Fruit fly (Drosophila melanogaster) Kc167 (cell line): ENCODE measurements around the gene Ugt36A1.

Experiments used
- Myc ChIP-seq: fragments of >200 bp; optimal IDR thresholded peaks from 2 replicates; lab custom pipeline; 2017; ENCODE audit warnings: missing external identifiers
- Sin3A ChIP-seq: fragments of >200 bp; optimal IDR thresholded peaks from 2 replicates; lab custom pipeline; 2018; ENCODE audit warnings: missing external identifiers
- h ChIP-seq: fragments of >200 bp; optimal IDR thresholded peaks from 3 replicates; lab custom pipeline; 2018; ENCODE audit warnings: missing external identifiers
- insv ChIP-seq: fragments of >200 bp; optimal IDR thresholded peaks from 3 replicates; lab custom pipeline; 2018; ENCODE audit warnings: missing external identifiers
- psq ChIP-seq: fragments of >200 bp; optimal IDR thresholded peaks from 2 replicates; lab custom pipeline; 2017; ENCODE audit warnings: missing external identifiers
- ttk ChIP-seq: sonication (Bioruptor generic); optimal IDR thresholded peaks from 2 replicates; lab custom pipeline; 2017; ENCODE audit warnings: missing external identifiers

DNA sequence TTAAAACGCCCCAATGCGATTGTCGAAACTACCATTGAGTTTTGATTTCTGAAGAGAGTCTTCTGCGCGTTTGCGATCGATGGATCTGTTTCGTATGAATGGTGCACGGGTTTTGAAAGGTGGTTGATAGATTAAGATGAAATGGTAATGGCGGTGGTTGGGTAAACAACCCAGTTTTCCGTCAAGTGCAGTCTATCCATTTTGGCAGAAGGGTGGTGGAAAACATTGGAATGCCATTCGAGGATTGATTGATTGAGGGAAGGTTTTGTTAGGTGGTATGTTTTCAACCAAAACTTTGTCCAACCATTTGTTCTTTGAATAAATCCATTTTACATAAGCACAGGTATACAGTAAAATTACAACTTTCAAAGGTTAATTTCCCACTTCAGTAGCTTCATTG lies 30.1 kb upstream of the Ugt36A1 start:
- TF ChIP-seq psq (lab: Kevin White, UChicago) = no peak
- no peak for TF ChIP-seq ttk (lab: Kevin White, UChicago)
- TF ChIP-seq Myc (lab: Kevin White, UChicago) = no peak
- TF ChIP-seq insv (lab: Kevin White, UChicago) = no peak
- TF ChIP-seq h (lab: Kevin White, UChicago) = no peak
- TF ChIP-seq Sin3A = no peak
